Worm (Caenorhabditis elegans) whole organism, L4 larva: ENCODE measurements around the gene F21D9.8.

ENCODE experiments used
- F26F4.8 ChIP-seq: fragments of 200-800 bp; sonication (Bioruptor generic); conservative IDR thresholded peaks from 2 replicates; pipeline ENCODE4 v1.3.6; 2022; ENCODE audit warnings: missing genetic modification characterization, missing compliant biosample characterization
- T26A8.4 ChIP-seq: fragments of 200-800 bp; sonication (Bioruptor generic); IDR thresholded peaks from 2 replicates; pipeline ENCODE4 v1.3.6; 2022; ENCODE audit warnings: missing genetic modification characterization, missing compliant biosample characterization
- Y48G9A.11 ChIP-seq: fragments of 200-800 bp; sonication (Bioruptor generic); IDR thresholded peaks from 2 replicates; pipeline ENCODE4 v1.3.6; 2022; ENCODE audit warnings: missing genetic modification reagents, missing genetic modification characterization, missing compliant biosample characterization
- Y5F2A.4 ChIP-seq: fragments of 200-800 bp; sonication (Bioruptor generic); optimal IDR thresholded peaks from 2 replicates; lab custom pipeline; 2018; ENCODE audit warnings: mild to moderate bottlenecking, missing genetic modification characterization, missing compliant biosample characterization
- ZK546.5 ChIP-seq, 2 experiments: sonication (generic microtip); optimal IDR thresholded peaks; 2 replicates each; lab custom pipeline; 2017; ENCODE audit warnings: missing biosample characterization in 2 of 2, missing genetic modification characterization in 2 of 2
- ama-1 ChIP-seq: fragments of 150-350 bp; optimal IDR thresholded peaks from 2 replicates; lab custom pipeline; 2014; ENCODE audit warnings: inconsistent platforms, mixed read lengths
- arid-1 ChIP-seq: fragments of 200-800 bp; sonication (Bioruptor generic); conservative IDR thresholded peaks from 2 replicates; pipeline ENCODE4 v1.3.6; 2022; ENCODE audit warnings: missing genetic modification reagents, missing genetic modification characterization, missing compliant biosample characterization
- attf-4 ChIP-seq: sonication (generic microtip); optimal IDR thresholded peaks from 3 replicates; lab custom pipeline; 2017; ENCODE audit warnings: missing biosample characterization, missing genetic modification characterization
- ceh-28 ChIP-seq: fragments of 150-350 bp; optimal IDR thresholded peaks from 2 replicates; lab custom pipeline; 2014; ENCODE audit warnings: missing biosample characterization, missing genetic modification reagents, missing genetic modification characterization
- ceh-44 ChIP-seq: fragments of 200-800 bp; sonication (Bioruptor generic); IDR thresholded peaks from 2 replicates; pipeline ENCODE4 v1.3.6; 2022; ENCODE audit warnings: missing genetic modification reagents, missing genetic modification characterization, missing compliant biosample characterization
- ceh-82 ChIP-seq: sonication (generic microtip); optimal IDR thresholded peaks from 2 replicates; lab custom pipeline; 2017; ENCODE audit warnings: missing biosample characterization, missing genetic modification characterization
- ctbp-1 ChIP-seq: fragments of 200-800 bp; sonication (Bioruptor generic); IDR thresholded peaks from 2 replicates; pipeline ENCODE4 v1.3.6; 2022; ENCODE audit warnings: missing genetic modification reagents, missing genetic modification characterization, missing compliant biosample characterization
- daf-16 ChIP-seq, 3 experiments: sonication (generic microtip); optimal IDR thresholded peaks; 2 replicates each; lab custom pipeline; 2016 to 2017; ENCODE audit warnings: missing genetic modification characterization in 3 of 3, missing genetic modification reagents in 3 of 3, mild to moderate bottlenecking in 2 of 3, missing compliant biosample characterization in 2 of 3, missing biosample characterization in 1 of 3, moderate library complexity in 1 of 3
- daf-8 ChIP-seq: fragments of 200-800 bp; sonication (Bioruptor generic); IDR thresholded peaks from 2 replicates; pipeline ENCODE4 v1.3.6; 2022; ENCODE audit warnings: missing genetic modification characterization, missing compliant biosample characterization
- dmd-6 ChIP-seq: fragments of 200-800 bp; sonication (Bioruptor generic); IDR thresholded peaks from 2 replicates; pipeline ENCODE4 v1.3.6; 2022; ENCODE audit warnings: missing genetic modification reagents, missing genetic modification characterization, missing compliant biosample characterization
- egl-43 ChIP-seq: fragments of 200-800 bp; sonication (Bioruptor generic); IDR thresholded peaks from 2 replicates; pipeline ENCODE4 v1.3.6; 2022; ENCODE audit warnings: missing genetic modification reagents, missing genetic modification characterization, missing compliant biosample characterization
- hlh-30 ChIP-seq: sonication (generic microtip); optimal IDR thresholded peaks from 2 replicates; lab custom pipeline; 2017; ENCODE audit warnings: antibody characterized with exemption, mild to moderate bottlenecking, missing genetic modification characterization, missing compliant biosample characterization; ENCODE audit not compliant: insufficient read depth
- lin-1 ChIP-seq: fragments of 200-800 bp; sonication (Bioruptor generic); IDR thresholded peaks from 2 replicates; pipeline ENCODE4 v1.3.6; 2022; ENCODE audit warnings: missing genetic modification reagents, missing genetic modification characterization, missing compliant biosample characterization
- lin-13 ChIP-seq: fragments of 150-350 bp; optimal IDR thresholded peaks from 2 replicates; lab custom pipeline; 2014; ENCODE audit warnings: missing biosample characterization, missing genetic modification reagents, missing genetic modification characterization
- lin-29 ChIP-seq: fragments of 200-800 bp; sonication (Bioruptor generic); IDR thresholded peaks from 2 replicates; pipeline ENCODE4 v1.3.6; 2022; ENCODE audit warnings: missing genetic modification reagents, missing genetic modification characterization, missing compliant biosample characterization
- lin-38 ChIP-seq: fragments of 200-800 bp; sonication (Bioruptor generic); IDR thresholded peaks from 2 replicates; pipeline ENCODE4 v1.3.6; 2022; ENCODE audit warnings: missing genetic modification reagents, missing genetic modification characterization, missing compliant biosample characterization
- lir-3 ChIP-seq: sonication (generic microtip); optimal IDR thresholded peaks from 2 replicates; lab custom pipeline; 2016; ENCODE audit warnings: mild to moderate bottlenecking, missing genetic modification characterization, missing compliant biosample characterization
- madf-9 ChIP-seq: fragments of 200-800 bp; sonication (Bioruptor generic); conservative IDR thresholded peaks from 2 replicates; pipeline ENCODE4 v1.3.6; 2022; ENCODE audit warnings: missing genetic modification reagents, missing genetic modification characterization, missing compliant biosample characterization
- mdt-29 ChIP-seq: fragments of 200-800 bp; sonication (Bioruptor generic); IDR thresholded peaks from 2 replicates; pipeline ENCODE4 v1.3.6; 2022; ENCODE audit warnings: missing genetic modification reagents, missing genetic modification characterization, missing compliant biosample characterization
- mep-1 ChIP-seq: fragments of 150-350 bp; sonication (generic microtip); optimal IDR thresholded peaks from 3 replicates; lab custom pipeline; 2014; ENCODE audit warnings: missing biosample characterization, missing genetic modification characterization
- mes-2 ChIP-seq: sonication (generic microtip); optimal IDR thresholded peaks from 2 replicates; lab custom pipeline; 2016; ENCODE audit warnings: missing genotype, mild to moderate bottlenecking, missing genetic modification characterization, missing compliant biosample characterization; ENCODE audit not compliant: poor library complexity, severe bottlenecking
- nhr-111 ChIP-seq: fragments of 200-800 bp; sonication (Bioruptor generic); optimal IDR thresholded peaks from 2 replicates; lab custom pipeline; 2018; ENCODE audit warnings: mild to moderate bottlenecking, missing genetic modification characterization, missing compliant biosample characterization
- nhr-25 ChIP-seq: sonication (generic microtip); optimal IDR thresholded peaks from 2 replicates; lab custom pipeline; 2017; ENCODE audit warnings: missing genetic modification characterization, mild to moderate bottlenecking, missing compliant biosample characterization, antibody characterized with exemption, moderate library complexity, borderline replicate concordance; ENCODE audit not compliant: insufficient read depth
- nhr-48 ChIP-seq: sonication (generic microtip); optimal IDR thresholded peaks from 2 replicates; lab custom pipeline; 2016; ENCODE audit warnings: mild to moderate bottlenecking, missing genetic modification characterization, missing compliant biosample characterization
- pha-4 ChIP-seq, 2 experiments: fragments of 150-350 bp in 1 of 2; fragments of 200-800 bp in 1 of 2; sonication (Bioruptor generic) in 1 of 2; IDR thresholded peaks in 1 of 2; optimal IDR thresholded peaks in 1 of 2; 2 replicates each; pipeline versions ENCODE4 v1.3.6 to Lab custom; 2014 to 2022; ENCODE audit warnings: missing genetic modification characterization in 2 of 2, missing genetic modification reagents in 2 of 2, missing biosample characterization in 1 of 2, missing compliant biosample characterization in 1 of 2
- pqm-1 ChIP-seq: sonication (generic microtip); optimal IDR thresholded peaks from 2 replicates; lab custom pipeline; 2017; ENCODE audit warnings: missing biosample characterization, missing genetic modification characterization
- sdz-12 ChIP-seq: fragments of 200-800 bp; sonication (Bioruptor generic); optimal IDR thresholded peaks from 2 replicates; lab custom pipeline; 2018; ENCODE audit warnings: mild to moderate bottlenecking, missing genetic modification characterization, missing compliant biosample characterization
- spr-1 ChIP-seq: sonication (generic microtip); optimal IDR thresholded peaks from 2 replicates; lab custom pipeline; 2016; ENCODE audit warnings: mild to moderate bottlenecking, missing genetic modification characterization, missing compliant biosample characterization
- spr-3 ChIP-seq: fragments of 200-800 bp; sonication (Bioruptor generic); optimal IDR thresholded peaks from 2 replicates; lab custom pipeline; 2018; ENCODE audit warnings: mild to moderate bottlenecking, missing genetic modification characterization, missing compliant biosample characterization
- unc-62 ChIP-seq, 3 experiments: fragments of 150-350 bp in 1 of 3; sonication (generic microtip); optimal IDR thresholded peaks in 2 of 3; peaks in 1 of 3; 1 replicate in 1 of 3; 2 replicates in 2 of 3; lab custom pipeline; 2014 to 2017; ENCODE audit warnings: missing biosample characterization in 3 of 3, missing genetic modification characterization in 3 of 3, missing genetic modification reagents in 3 of 3, missing genotype in 1 of 3
- zfp-3 ChIP-seq: fragments of 200-800 bp; sonication (Bioruptor generic); conservative IDR thresholded peaks from 2 replicates; pipeline ENCODE4 v1.3.6; 2022; ENCODE audit warnings: missing genetic modification reagents, missing genetic modification characterization, missing compliant biosample characterization
- zip-2 ChIP-seq: fragments of 150-350 bp; optimal IDR thresholded peaks from 2 replicates; lab custom pipeline; 2014; ENCODE audit warnings: missing biosample characterization, missing genetic modification characterization
- ztf-7 ChIP-seq: fragments of 150-350 bp; optimal IDR thresholded peaks from 2 replicates; lab custom pipeline; 2014; ENCODE audit warnings: missing biosample characterization, missing genetic modification characterization

Gene F21D9.8

ce11 chrV:19257653-19258052, 22.1 kb downstream of the F21D9.8 start, which contains the start of gene F21D9.3:
TSS of gene F21D9.3 (minus strand) at chrV:19257753.
- TF ChIP-seq unc-62 (GFP tag; optimal IDR thresholded peaks at IDR 0.05 in 1 of 2; lab: Kevin White, UChicago) (peak in 1 of 2 experiments; percentile 11), unc-62 (tag; optimal IDR thresholded peaks at IDR 0.05; lab: Kevin White, UChicago) (no peak), pha-4 (GFP tag; IDR thresholded peaks at IDR 0.05; lab: Robert Waterston, UW) (no peak), pha-4 (tag; optimal IDR thresholded peaks at IDR 0.05; lab: Kevin White, UChicago) (no peak)

- no peak for TF ChIP-seq ZK546.5 (tag; optimal IDR thresholded peaks at IDR 0.05; lab: Kevin White, UChicago)
- no peak for TF ChIP-seq lir-3 (tag; lab: Kevin White, UChicago)
- no peak for TF ChIP-seq ctbp-1
- no peak for TF ChIP-seq zfp-3 (GFP tag; lab: Robert Waterston, UW)
- no peak for TF ChIP-seq lin-38
- no peak for TF ChIP-seq madf-9 (GFP tag; lab: Robert Waterston, UW)
- no peak for TF ChIP-seq daf-16 (GFP tag; optimal IDR thresholded peaks at IDR 0.05; lab: Kevin White, UChicago)
- no peak for TF ChIP-seq daf-16 (tag; optimal IDR thresholded peaks at IDR 0.05; lab: Kevin White, UChicago)
- no peak for TF ChIP-seq pqm-1
- no peak for TF ChIP-seq mes-2 (tag; lab: Kevin White, UChicago)
- no peak for TF ChIP-seq Y5F2A.4 (GFP tag; lab: Kevin White, UChicago)
- TF ChIP-seq daf-8 (GFP tag; lab: Robert Waterston, UW), result no peak
- no peak for TF ChIP-seq egl-43 (GFP tag; lab: Robert Waterston, UW)
- no peak for TF ChIP-seq F26F4.8 (GFP tag; lab: Robert Waterston, UW)
- no peak for TF ChIP-seq zip-2 (tag; lab: Kevin White, UChicago)
- TF ChIP-seq ztf-7 (tag; lab: Kevin White, UChicago), result no peak
- no peak for TF ChIP-seq hlh-30 (tag; lab: Kevin White, UChicago)
- TF ChIP-seq arid-1 (GFP tag; lab: Robert Waterston, UW), result no peak
- TF ChIP-seq spr-3, result no peak
These were observed 26.3 kb downstream of the F21D9.8 start, which contains the start of gene F21D9.4 for ce11 chrV:19253520-19253919. TSS of gene F21D9.4 (plus strand) at chrV:19253820.

- TF ChIP-seq spr-1 (tag; lab: Kevin White, UChicago) (no peak), mep-1 (tag; lab: Kevin White, UChicago) (no peak), sdz-12 (GFP tag; lab: Kevin White, UChicago) (no peak)
These were observed 27.9 kb downstream of the F21D9.8 start, which contains the start of gene F21D9.11 for ce11 chrV:19251844-19252243. TSS of gene F21D9.11 (plus strand) at chrV:19252144.

ce11 chrV:19250983-19251382, 28.8 kb downstream of the F21D9.8 start, which contains the start of gene str-81:
TSS of gene str-81 (minus strand) at chrV:19251083.
- TF ChIP-seq T26A8.4 (GFP tag; lab: Robert Waterston, UW) (no peak), lin-13 (GFP tag; lab: Kevin White, UChicago) (no peak), F26F4.8 (GFP tag; lab: Robert Waterston, UW) (no peak), ama-1 (lab: Kevin White, UChicago) (no peak), zfp-3 (GFP tag; lab: Robert Waterston, UW) (no peak), lin-29 (GFP tag; lab: Robert Waterston, UW) (no peak), nhr-48 (tag; lab: Kevin White, UChicago) (no peak), unc-62 (GFP tag; optimal IDR thresholded peaks at IDR 0.05 in 1 of 2; lab: Kevin White, UChicago) (no peak), unc-62 (tag; optimal IDR thresholded peaks at IDR 0.05; lab: Kevin White, UChicago) (no peak), mdt-29 (GFP tag; lab: Robert Waterston, UW) (no peak), dmd-6 (GFP tag; lab: Robert Waterston, UW) (no peak), zip-2 (tag; lab: Kevin White, UChicago) (no peak), nhr-25 (tag; lab: Kevin White, UChicago) (no peak), ceh-82 (no peak), ceh-28 (tag; lab: Kevin White, UChicago) (no peak), spr-1 (tag; lab: Kevin White, UChicago) (no peak), nhr-111 (GFP tag; lab: Kevin White, UChicago) (no peak), Y48G9A.11 (GFP tag; lab: Robert Waterston, UW) (no peak), attf-4 (tag; lab: Kevin White, UChicago) (no peak), ceh-44 (GFP tag; lab: Robert Waterston, UW) (no peak), lin-1 (GFP tag; lab: Robert Waterston, UW) (no peak)
